Fruit fly (Drosophila melanogaster) whole organism, embryonic: ENCODE measurements around the gene ari-1.

Source experiments
- Antp ChIP-seq: fragments of 200-800 bp; sonication (Bioruptor generic); optimal IDR thresholded peaks from 3 replicates; lab custom pipeline; 2016; ENCODE audit warnings: missing biosample characterization, missing genetic modification characterization
- Awh ChIP-seq: fragments of 200-800 bp; sonication (Bioruptor generic); IDR thresholded peaks from 2 replicates; pipeline ENCODE4, ENCODE4 v1.3.6; 2022; ENCODE audit warnings: missing biosample characterization, missing genetic modification characterization
- BtbVII ChIP-seq: fragments of 200-800 bp; sonication (Bioruptor generic); optimal IDR thresholded peaks from 3 replicates; lab custom pipeline; 2017; ENCODE audit warnings: missing biosample characterization, mild to moderate bottlenecking, missing genetic modification characterization
- CG10147 ChIP-seq: fragments of 200-800 bp; sonication (Bioruptor generic); optimal IDR thresholded peaks from 2 replicates; lab custom pipeline; 2019; ENCODE audit warnings: missing biosample characterization, mild to moderate bottlenecking, missing genetic modification characterization, moderate library complexity
- CG10654 ChIP-seq: fragments of 200-800 bp; sonication (Bioruptor generic); optimal IDR thresholded peaks from 2 replicates; lab custom pipeline; 2016; ENCODE audit warnings: missing biosample characterization, missing genetic modification characterization
- CG1233 ChIP-seq: fragments of 200-800 bp; sonication (Bioruptor generic); optimal IDR thresholded peaks from 4 replicates; lab custom pipeline; 2018; ENCODE audit warnings: missing biosample characterization, mild to moderate bottlenecking, missing genetic modification characterization
- CG12769 ChIP-seq: fragments of 200-800 bp; sonication (Bioruptor generic); optimal IDR thresholded peaks from 2 replicates; lab custom pipeline; 2019; ENCODE audit warnings: missing biosample characterization, mild to moderate bottlenecking, missing genetic modification characterization, moderate library complexity
- CG13424 ChIP-seq: fragments of 200-800 bp; sonication (Bioruptor generic); optimal IDR thresholded peaks from 2 replicates; lab custom pipeline; 2019; ENCODE audit warnings: missing biosample characterization, mild to moderate bottlenecking, missing genetic modification characterization, moderate library complexity
- CG14965 ChIP-seq: fragments of 200-800 bp; sonication (Bioruptor generic); optimal IDR thresholded peaks from 2 replicates; lab custom pipeline; 2016; ENCODE audit warnings: missing biosample characterization, missing genetic modification characterization, borderline replicate concordance
- CG18599 ChIP-seq: fragments of 200-800 bp; sonication (Bioruptor generic); optimal IDR thresholded peaks from 3 replicates; lab custom pipeline; 2017; ENCODE audit warnings: missing biosample characterization, missing genetic modification characterization, mild to moderate bottlenecking, moderate library complexity, missing genetic modification reagents
- CG30431 ChIP-seq: fragments of 200-800 bp; sonication (Bioruptor generic); optimal IDR thresholded peaks from 2 replicates; lab custom pipeline; 2017; ENCODE audit warnings: missing biosample characterization, missing genetic modification characterization
- CG32767 ChIP-seq: fragments of 200-800 bp; sonication (Bioruptor generic); IDR thresholded peaks from 2 replicates; pipeline ENCODE4 v1.3.6; 2022; ENCODE audit warnings: missing biosample characterization, missing genetic modification characterization
- CG32772 ChIP-seq: fragments of 200-800 bp; sonication (Bioruptor generic); IDR thresholded peaks from 2 replicates; pipeline ENCODE4 v1.3.6; 2022; ENCODE audit warnings: missing biosample characterization, missing genetic modification characterization
- CG3281 ChIP-seq: fragments of 200-800 bp; sonication (Bioruptor generic); optimal IDR thresholded peaks from 3 replicates; lab custom pipeline; 2017; ENCODE audit warnings: missing biosample characterization, mild to moderate bottlenecking, missing genetic modification characterization
- CG4360 ChIP-seq: fragments of 200-800 bp; sonication (Bioruptor generic); IDR thresholded peaks from 2 replicates; pipeline ENCODE4 v1.3.6; 2022; ENCODE audit warnings: missing biosample characterization, missing genetic modification characterization
- CG43689 ChIP-seq: fragments of 200-800 bp; sonication (Bioruptor generic); IDR thresholded peaks from 2 replicates; pipeline ENCODE4 v1.3.6; 2022; ENCODE audit warnings: missing biosample characterization, missing genetic modification characterization
- CG4404 ChIP-seq: fragments of 200-800 bp; sonication (Bioruptor generic); IDR thresholded peaks from 2 replicates; pipeline ENCODE4 v1.3.6; 2022; ENCODE audit warnings: missing biosample characterization, missing genetic modification characterization
- CG5953 ChIP-seq: fragments of 200-800 bp; sonication (Bioruptor generic); IDR thresholded peaks from 2 replicates; pipeline ENCODE4 v1.3.6; 2022; ENCODE audit warnings: missing biosample characterization, missing genetic modification characterization
- CG6654 ChIP-seq: fragments of 200-800 bp; sonication (Bioruptor generic); optimal IDR thresholded peaks from 2 replicates; lab custom pipeline; 2017; ENCODE audit warnings: missing biosample characterization, mild to moderate bottlenecking, missing genetic modification characterization
- CG6791 ChIP-seq: fragments of 200-800 bp; sonication (Bioruptor generic); IDR thresholded peaks from 3 replicates; pipeline ENCODE4 v1.3.6; 2022; ENCODE audit warnings: missing biosample characterization, missing genetic modification characterization; ENCODE audit not compliant: partially characterized antibody
- CG8089 ChIP-seq: fragments of 200-800 bp; sonication (Bioruptor generic); optimal IDR thresholded peaks from 3 replicates; lab custom pipeline; 2016; ENCODE audit warnings: missing biosample characterization, missing genetic modification characterization
- CG8388 ChIP-seq: fragments of 200-800 bp; sonication (Bioruptor generic); optimal IDR thresholded peaks from 2 replicates; lab custom pipeline; 2019; ENCODE audit warnings: missing biosample characterization, mild to moderate bottlenecking, missing genetic modification characterization, moderate library complexity
- CG8478 ChIP-seq: fragments of >200 bp; optimal IDR thresholded peaks from 2 replicates; lab custom pipeline; 2018
- CTCF ChIP-seq: fragments of 200-800 bp; sonication (Bioruptor generic); optimal IDR thresholded peaks from 2 replicates; lab custom pipeline; 2017; ENCODE audit warnings: missing biosample characterization, mild to moderate bottlenecking, missing genetic modification characterization, moderate library complexity
- Camta ChIP-seq: fragments of 200-800 bp; sonication (Bioruptor generic); optimal IDR thresholded peaks from 2 replicates; lab custom pipeline; 2016; ENCODE audit warnings: missing biosample characterization, missing genetic modification characterization
- CoRest ChIP-seq: fragments of 200-800 bp; sonication (Bioruptor generic); optimal IDR thresholded peaks from 3 replicates; lab custom pipeline; 2018; ENCODE audit warnings: missing biosample characterization, mild to moderate bottlenecking, missing genetic modification characterization, moderate library complexity
- E2f2 ChIP-seq: fragments of 200-800 bp; sonication (Bioruptor generic); IDR thresholded peaks from 2 replicates; pipeline ENCODE4 v1.3.6; 2022; ENCODE audit warnings: missing biosample characterization, missing genetic modification characterization
- H2.0 ChIP-seq: fragments of 200-800 bp; sonication (Bioruptor generic); IDR thresholded peaks from 2 replicates; pipeline ENCODE4 v1.3.6; 2022; ENCODE audit warnings: missing biosample characterization, missing genetic modification characterization
- HLH4C ChIP-seq: fragments of 200-800 bp; sonication (Bioruptor generic); IDR thresholded peaks from 3 replicates; pipeline ENCODE4 v1.3.6; 2022; ENCODE audit warnings: missing biosample characterization, missing genetic modification characterization; ENCODE audit not compliant: partially characterized antibody
- HmgD ChIP-seq: fragments of 200-800 bp; sonication (Bioruptor generic); optimal IDR thresholded peaks from 3 replicates; lab custom pipeline; 2016; ENCODE audit warnings: missing biosample characterization, missing genetic modification characterization
- Nf-YA ChIP-seq: fragments of 200-800 bp; sonication (Bioruptor generic); IDR thresholded peaks from 2 replicates; pipeline ENCODE4 v1.3.6; 2022; ENCODE audit warnings: missing biosample characterization, missing genetic modification characterization
- Ptx1 ChIP-seq: fragments of 200-800 bp; sonication (Bioruptor generic); IDR thresholded peaks from 2 replicates; pipeline ENCODE4 v1.3.6; 2022; ENCODE audit warnings: missing biosample characterization, missing genetic modification characterization
- Side ChIP-seq: fragments of 200-800 bp; sonication (Bioruptor generic); optimal IDR thresholded peaks from 2 replicates; lab custom pipeline; 2016; ENCODE audit warnings: missing biosample characterization, missing genetic modification characterization
- Sry-β ChIP-seq: fragments of 200-800 bp; sonication (Bioruptor generic); optimal IDR thresholded peaks from 2 replicates; lab custom pipeline; 2018; ENCODE audit warnings: missing biosample characterization, mild to moderate bottlenecking, missing genetic modification characterization, moderate library complexity
- Taf1 ChIP-seq: fragments of 200-800 bp; sonication (Bioruptor generic); IDR thresholded peaks from 2 replicates; pipeline ENCODE4 v1.3.6; 2022; ENCODE audit warnings: missing biosample characterization, missing genetic modification characterization
- abd-A ChIP-seq: fragments of 200-800 bp; sonication (Bioruptor generic); optimal IDR thresholded peaks from 3 replicates; lab custom pipeline; 2019; ENCODE audit warnings: missing biosample characterization, mild to moderate bottlenecking, missing genetic modification characterization, moderate library complexity
- amos ChIP-seq: fragments of 200-800 bp; sonication (Bioruptor generic); IDR thresholded peaks from 2 replicates; pipeline ENCODE4 v1.3.6; 2022; ENCODE audit warnings: missing biosample characterization, missing genetic modification characterization; ENCODE audit not compliant: partially characterized antibody
- chif ChIP-seq, 2 experiments: fragments of 200-800 bp; sonication (Bioruptor generic); optimal IDR thresholded peaks; 3 replicates each; lab custom pipeline; 2016; ENCODE audit warnings: missing biosample characterization in 2 of 2, missing genetic modification characterization in 2 of 2
- chinmo ChIP-seq: fragments of 200-800 bp; sonication (Bioruptor generic); IDR thresholded peaks from 4 replicates; pipeline ENCODE4 v1.3.6; 2022; ENCODE audit warnings: missing biosample characterization, missing genetic modification characterization; ENCODE audit not compliant: partially characterized antibody
- crol ChIP-seq: fragments of 200-800 bp; sonication (Bioruptor generic); IDR thresholded peaks from 2 replicates; pipeline ENCODE4 v1.3.6; 2022; ENCODE audit warnings: missing biosample characterization, missing genetic modification characterization
- crp ChIP-seq, 2 experiments: fragments of 200-800 bp; sonication (Bioruptor generic); optimal IDR thresholded peaks; 2 replicates in 1 of 2; 3 replicates in 1 of 2; lab custom pipeline; 2017; ENCODE audit warnings: missing biosample characterization in 2 of 2, missing genetic modification characterization in 2 of 2, mild to moderate bottlenecking in 1 of 2, moderate library complexity in 1 of 2
- esg ChIP-seq: fragments of 200-800 bp; sonication (Bioruptor generic); conservative IDR thresholded peaks from 2 replicates; pipeline ENCODE4 v1.3.6; 2022; ENCODE audit warnings: missing biosample characterization, missing genetic modification characterization
- ftz-f1 ChIP-seq: fragments of 200-800 bp; sonication (Bioruptor generic); optimal IDR thresholded peaks from 2 replicates; lab custom pipeline; 2016; ENCODE audit warnings: missing biosample characterization, missing genetic modification characterization
- gsb ChIP-seq: fragments of 200-800 bp; sonication (Bioruptor generic); IDR thresholded peaks from 2 replicates; pipeline ENCODE4 v1.3.6; 2022; ENCODE audit warnings: missing biosample characterization, missing genetic modification characterization
- gsb-n ChIP-seq: fragments of 200-800 bp; sonication (Bioruptor generic); optimal IDR thresholded peaks from 3 replicates; lab custom pipeline; 2018; ENCODE audit warnings: missing biosample characterization, mild to moderate bottlenecking, missing genetic modification characterization
- insv ChIP-seq, 2 experiments: fragments of 200-800 bp; sonication (Bioruptor generic); optimal IDR thresholded peaks; 3 replicates each; lab custom pipeline; 2016 to 2018; ENCODE audit warnings: missing biosample characterization in 2 of 2, missing genetic modification characterization in 2 of 2
- lov ChIP-seq, 2 experiments: fragments of 200-800 bp in 1 of 2; fragments of >200 bp in 1 of 2; sonication (Bioruptor generic) in 1 of 2; IDR thresholded peaks in 1 of 2; optimal IDR thresholded peaks in 1 of 2; 2 replicates in 1 of 2; 3 replicates in 1 of 2; pipeline versions ENCODE4 v1.3.6 to Lab custom; 2017 to 2022; ENCODE audit warnings: missing biosample characterization in 1 of 2, missing genetic modification characterization in 1 of 2
- nau ChIP-seq: fragments of 200-800 bp; sonication (Bioruptor generic); optimal IDR thresholded peaks from 3 replicates; lab custom pipeline; 2017; ENCODE audit warnings: missing biosample characterization, mild to moderate bottlenecking, missing genetic modification characterization, missing genetic modification reagents
- oc ChIP-seq: fragments of 200-800 bp; sonication (Bioruptor generic); optimal IDR thresholded peaks from 2 replicates; lab custom pipeline; 2018; ENCODE audit warnings: missing biosample characterization, mild to moderate bottlenecking, missing genetic modification characterization, moderate library complexity
- row ChIP-seq: fragments of 200-800 bp; sonication (Bioruptor generic); IDR thresholded peaks from 3 replicates; pipeline ENCODE4 v1.3.6; 2022; ENCODE audit warnings: missing biosample characterization, missing genetic modification characterization
- sna ChIP-seq: fragments of 200-800 bp; sonication (Bioruptor generic); IDR thresholded peaks from 2 replicates; pipeline ENCODE4 v1.3.6; 2022; ENCODE audit warnings: missing biosample characterization, missing genetic modification characterization; ENCODE audit not compliant: partially characterized antibody
- tio ChIP-seq: fragments of 200-800 bp; sonication (Bioruptor generic); optimal IDR thresholded peaks from 2 replicates; lab custom pipeline; 2017; ENCODE audit warnings: missing biosample characterization, missing genetic modification characterization, inconsistent platforms

Gene ari-1

DNA sequence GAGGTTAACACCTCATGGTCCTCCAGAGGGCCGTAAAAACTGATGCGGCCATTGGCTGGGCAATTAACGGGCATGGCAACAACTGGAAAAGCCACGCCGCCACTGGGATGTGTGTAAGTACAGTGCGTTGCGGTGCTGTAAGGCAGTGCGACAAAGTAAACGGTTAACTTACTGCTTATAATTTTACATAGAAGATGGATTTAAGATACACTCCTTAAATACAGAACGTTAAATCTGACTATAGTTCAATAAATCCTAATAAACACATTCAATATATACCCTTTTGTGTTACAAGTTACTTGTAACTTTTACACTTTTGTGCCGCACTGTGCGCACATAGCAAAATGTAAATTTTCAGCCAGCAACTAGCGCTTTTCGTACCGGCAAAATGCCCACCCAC lies 15.4 kb upstream of the ari-1 start (continued):
- TF ChIP-seq CG4360 (GFP tag; lab: Robert Waterston, UW): no peak
- TF ChIP-seq abd-A (tag; lab: Kevin White, UChicago): no peak
- TF ChIP-seq HmgD (GFP tag; lab: Kevin White, UChicago): no peak
- no peak for TF ChIP-seq Taf1 (GFP tag; lab: Robert Waterston, UW)
- no peak for TF ChIP-seq oc (tag; lab: Kevin White, UChicago)
- peak; percentile 35 for TF ChIP-seq CG13424 (tag; lab: Kevin White, UChicago)
- no peak for TF ChIP-seq E2f2 (GFP tag; lab: Robert Waterston, UW)
- TF ChIP-seq CG30431 (GFP tag; lab: Kevin White, UChicago): no peak
- no peak for TF ChIP-seq gsb-n (tag; lab: Kevin White, UChicago)
- no peak for TF ChIP-seq chinmo (GFP tag; lab: Robert Waterston, UW)
- TF ChIP-seq CG8089 (GFP tag; lab: Kevin White, UChicago): no peak
- TF ChIP-seq CG6654 (GFP tag; lab: Kevin White, UChicago): no peak
- no peak for TF ChIP-seq lov (optimal IDR thresholded peaks at IDR 0.05; lab: Kevin White, UChicago)
- no peak for TF ChIP-seq lov (GFP tag; IDR thresholded peaks at IDR 0.05; lab: Robert Waterston, UW)
- TF ChIP-seq sna: no peak
- TF ChIP-seq CG4404 (GFP tag; lab: Robert Waterston, UW): no peak
- no peak for TF ChIP-seq Side (GFP tag; lab: Kevin White, UChicago)
- TF ChIP-seq HLH4C: no peak
- TF ChIP-seq CG5953: no peak
- no peak for TF ChIP-seq amos (GFP tag; lab: Robert Waterston, UW)
- no peak for TF ChIP-seq nau (GFP tag; lab: Kevin White, UChicago)
- TF ChIP-seq esg (GFP tag; lab: Robert Waterston, UW): no peak; the same call in 1 of the 2 replicates
- peak; percentile 45 for TF ChIP-seq CG18599 (GFP tag; lab: Kevin White, UChicago)
- no peak for TF ChIP-seq CG6791 (GFP tag; lab: Robert Waterston, UW)
- 0 out of 2 replicates have a peak, but pooled peaks have one; percentile 23 for TF ChIP-seq gsb
- peak; percentile 12 for TF ChIP-seq BtbVII (GFP tag; lab: Kevin White, UChicago)
- TF ChIP-seq CG43689: no peak
- TF ChIP-seq CG14965: no peak
- no peak for TF ChIP-seq CG8388 (GFP tag; lab: Kevin White, UChicago)
- no peak for TF ChIP-seq insv (GFP tag; optimal IDR thresholded peaks at IDR 0.05; lab: Kevin White, UChicago)
- no peak for TF ChIP-seq CG1233 (GFP tag; lab: Kevin White, UChicago)
- peak; percentile 2 for TF ChIP-seq CoRest (tag; lab: Kevin White, UChicago)
- peak; percentile 57; the same call in 2 of the 3 replicates for TF ChIP-seq row (GFP tag; lab: Robert Waterston, UW)
- TF ChIP-seq Sry-β (GFP tag; lab: Kevin White, UChicago): no peak
- no peak for TF ChIP-seq CG10654 (GFP tag; lab: Kevin White, UChicago)
- no peak for TF ChIP-seq crp (GFP tag; optimal IDR thresholded peaks at IDR 0.05; lab: Kevin White, UChicago)
- no peak for TF ChIP-seq ftz-f1
- TF ChIP-seq CG10147 (GFP tag; lab: Kevin White, UChicago): no peak
- TF ChIP-seq Antp: no peak
- TF ChIP-seq H2.0: no peak
- no peak for TF ChIP-seq CG32772
- TF ChIP-seq CG3281 (GFP tag; lab: Kevin White, UChicago): peak; percentile 28
- TF ChIP-seq tio (GFP tag; lab: Kevin White, UChicago): no peak
- TF ChIP-seq CTCF (GFP tag; lab: Kevin White, UChicago): no peak
- no peak for TF ChIP-seq CG32767
- TF ChIP-seq crol (GFP tag; lab: Robert Waterston, UW): no peak
- no peak for TF ChIP-seq CG8478 (lab: Kevin White, UChicago)
- no peak for TF ChIP-seq Awh (GFP tag; lab: Robert Waterston, UW)
- no peak for TF ChIP-seq Nf-YA
- TF ChIP-seq Ptx1 (GFP tag; lab: Robert Waterston, UW): peak; percentile 41; the same call in 1 of the 2 replicates
- TF ChIP-seq Camta (GFP tag; lab: Kevin White, UChicago): no peak
- TF ChIP-seq chif (GFP tag; optimal IDR thresholded peaks at IDR 0.05; lab: Kevin White, UChicago): no peak
- TF ChIP-seq CG12769 (tag; lab: Kevin White, UChicago): no peak
